Fruit fly (Drosophila melanogaster) whole organism, embryonic: ENCODE measurements around the gene CG34398.

ENCODE experiments used
- Adf1 ChIP-seq: fragments of 200-800 bp; sonication (Bioruptor generic); IDR thresholded peaks from 2 replicates; pipeline ENCODE4 v1.3.6; 2022; ENCODE audit warnings: missing biosample characterization, missing genetic modification characterization
- Bdp1 ChIP-seq: fragments of 200-800 bp; sonication (Bioruptor generic); optimal IDR thresholded peaks from 3 replicates; lab custom pipeline; 2016; ENCODE audit warnings: missing biosample characterization, missing genetic modification characterization
- Bteb2 ChIP-seq: fragments of 200-800 bp; sonication (Bioruptor generic); optimal IDR thresholded peaks from 2 replicates; lab custom pipeline; 2016; ENCODE audit warnings: missing biosample characterization, missing genetic modification characterization
- CG12391 ChIP-seq: fragments of 200-800 bp; sonication (Bioruptor generic); optimal IDR thresholded peaks from 3 replicates; lab custom pipeline; 2018; ENCODE audit warnings: missing biosample characterization, mild to moderate bottlenecking, missing genetic modification characterization, moderate library complexity
- CG15011 ChIP-seq: fragments of 200-800 bp; sonication (Bioruptor generic); optimal IDR thresholded peaks from 3 replicates; lab custom pipeline; 2018; ENCODE audit warnings: missing biosample characterization, mild to moderate bottlenecking, missing genetic modification characterization
- CG15269 ChIP-seq: fragments of 200-800 bp; sonication (Bioruptor generic); optimal IDR thresholded peaks from 2 replicates; lab custom pipeline; 2018; ENCODE audit warnings: missing biosample characterization, mild to moderate bottlenecking, missing genetic modification characterization, moderate library complexity
- CG15601 ChIP-seq: fragments of 200-800 bp; sonication (Bioruptor generic); optimal IDR thresholded peaks from 3 replicates; lab custom pipeline; 2019; ENCODE audit warnings: missing biosample characterization, mild to moderate bottlenecking, missing genetic modification characterization, moderate library complexity
- CG2129 ChIP-seq: fragments of 200-800 bp; sonication (Bioruptor generic); IDR thresholded peaks from 2 replicates; pipeline ENCODE4 v1.3.6; 2022; ENCODE audit warnings: missing biosample characterization, missing genetic modification characterization; ENCODE audit not compliant: partially characterized antibody
- CG2199 ChIP-seq: fragments of 200-800 bp; sonication (Bioruptor generic); IDR thresholded peaks from 3 replicates; pipeline ENCODE4 v1.3.6; 2022; ENCODE audit warnings: missing biosample characterization, missing genetic modification characterization
- CG32767 ChIP-seq: fragments of 200-800 bp; sonication (Bioruptor generic); IDR thresholded peaks from 2 replicates; pipeline ENCODE4 v1.3.6; 2022; ENCODE audit warnings: missing biosample characterization, missing genetic modification characterization
- CG4854 ChIP-seq: fragments of 200-800 bp; sonication (Bioruptor generic); optimal IDR thresholded peaks from 2 replicates; lab custom pipeline; 2016; ENCODE audit warnings: missing biosample characterization, missing genetic modification characterization, inconsistent platforms
- CG6689 ChIP-seq: fragments of 200-800 bp; sonication (Bioruptor generic); IDR thresholded peaks from 2 replicates; pipeline ENCODE4 v1.3.6; 2022; ENCODE audit warnings: missing biosample characterization, missing genetic modification characterization
- Dbx ChIP-seq: fragments of 200-800 bp; sonication (Bioruptor generic); IDR thresholded peaks from 3 replicates; pipeline ENCODE4 v1.3.6; 2022; ENCODE audit warnings: missing biosample characterization, missing genetic modification characterization
- Dfd ChIP-seq, 2 experiments: fragments of >200 bp; optimal IDR thresholded peaks; 2 replicates each; lab custom pipeline; 2017; ENCODE audit warnings: missing biosample characterization in 2 of 2, missing genetic modification characterization in 2 of 2
- Doc3 ChIP-seq: fragments of 200-800 bp; sonication (Bioruptor generic); IDR thresholded peaks from 3 replicates; pipeline ENCODE4 v1.3.6; 2022; ENCODE audit warnings: missing biosample characterization, missing genetic modification characterization; ENCODE audit not compliant: partially characterized antibody
- E2f2 ChIP-seq: fragments of 200-800 bp; sonication (Bioruptor generic); IDR thresholded peaks from 2 replicates; pipeline ENCODE4 v1.3.6; 2022; ENCODE audit warnings: missing biosample characterization, missing genetic modification characterization
- Ets65A ChIP-seq: fragments of 200-800 bp; sonication (Bioruptor generic); peaks from one replicate; lab custom pipeline; 2016; ENCODE audit warnings: missing biosample characterization, missing genetic modification characterization
- Fer1 ChIP-seq: fragments of 200-800 bp; sonication (Bioruptor generic); optimal IDR thresholded peaks from 2 replicates; lab custom pipeline; 2017; ENCODE audit warnings: missing biosample characterization, mild to moderate bottlenecking, missing genetic modification characterization
- HLH4C ChIP-seq: fragments of 200-800 bp; sonication (Bioruptor generic); IDR thresholded peaks from 3 replicates; pipeline ENCODE4 v1.3.6; 2022; ENCODE audit warnings: missing biosample characterization, missing genetic modification characterization; ENCODE audit not compliant: partially characterized antibody
- HmgD ChIP-seq: fragments of 200-800 bp; sonication (Bioruptor generic); optimal IDR thresholded peaks from 3 replicates; lab custom pipeline; 2016; ENCODE audit warnings: missing biosample characterization, missing genetic modification characterization
- Hr78 ChIP-seq, 2 experiments: fragments of 200-800 bp in 1 of 2; fragments of >200 bp in 1 of 2; sonication (Bioruptor generic) in 1 of 2; optimal IDR thresholded peaks; 2 replicates each; lab custom pipeline; 2017 to 2019; ENCODE audit warnings: missing biosample characterization in 2 of 2, missing genetic modification characterization in 2 of 2, mild to moderate bottlenecking in 1 of 2, moderate library complexity in 1 of 2
- Lpt ChIP-seq: fragments of >200 bp; optimal IDR thresholded peaks from 2 replicates; lab custom pipeline; 2018; ENCODE audit warnings: missing biosample characterization, missing genetic modification characterization
- Max ChIP-seq: fragments of 200-800 bp; sonication (Bioruptor generic); optimal IDR thresholded peaks from 2 replicates; lab custom pipeline; 2016; ENCODE audit warnings: missing biosample characterization, mild to moderate bottlenecking, missing genetic modification characterization
- Med ChIP-seq: fragments of 200-800 bp; sonication (Bioruptor generic); peaks from one replicate; lab custom pipeline; 2016; ENCODE audit warnings: missing biosample characterization, missing genetic modification characterization, mild to moderate bottlenecking, inconsistent platforms, moderate library complexity
- Nf-YA ChIP-seq: fragments of 200-800 bp; sonication (Bioruptor generic); IDR thresholded peaks from 2 replicates; pipeline ENCODE4 v1.3.6; 2022; ENCODE audit warnings: missing biosample characterization, missing genetic modification characterization
- Optix ChIP-seq: fragments of 200-800 bp; sonication (Bioruptor generic); IDR thresholded peaks from 3 replicates; pipeline ENCODE4 v1.3.6; 2022; ENCODE audit warnings: missing biosample characterization, missing genetic modification characterization
- TFAM ChIP-seq: fragments of 200-800 bp; sonication (Bioruptor generic); optimal IDR thresholded peaks from 2 replicates; lab custom pipeline; 2017; ENCODE audit warnings: missing biosample characterization, missing genetic modification characterization, inconsistent platforms
- abd-A ChIP-seq: fragments of 200-800 bp; sonication (Bioruptor generic); optimal IDR thresholded peaks from 3 replicates; lab custom pipeline; 2019; ENCODE audit warnings: missing biosample characterization, mild to moderate bottlenecking, missing genetic modification characterization, moderate library complexity
- dysf ChIP-seq: fragments of 200-800 bp; sonication (Bioruptor generic); IDR thresholded peaks from 3 replicates; pipeline ENCODE4 v1.3.6; 2022; ENCODE audit warnings: missing biosample characterization, missing genetic modification characterization
- fd64A ChIP-seq: fragments of 200-800 bp; sonication (Bioruptor generic); optimal IDR thresholded peaks from 3 replicates; lab custom pipeline; 2018; ENCODE audit warnings: missing biosample characterization, mild to moderate bottlenecking, missing genetic modification characterization
- fd96Cb ChIP-seq: fragments of 200-800 bp; sonication (Bioruptor generic); optimal IDR thresholded peaks from 2 replicates; lab custom pipeline; 2018; ENCODE audit warnings: missing biosample characterization, mild to moderate bottlenecking, missing genetic modification characterization, moderate library complexity
- gfzf ChIP-seq: fragments of 200-800 bp; sonication (Bioruptor generic); optimal IDR thresholded peaks from 2 replicates; lab custom pipeline; 2016; ENCODE audit warnings: missing biosample characterization, mild to moderate bottlenecking, missing genetic modification characterization, moderate library complexity
- gt ChIP-seq: fragments of 200-800 bp; sonication (Bioruptor generic); IDR thresholded peaks from 2 replicates; pipeline ENCODE4 v1.3.6; 2022; ENCODE audit warnings: missing biosample characterization, missing genetic modification characterization
- hb ChIP-seq: fragments of 200-800 bp; sonication (Bioruptor generic); IDR thresholded peaks from 3 replicates; pipeline ENCODE4 v1.3.6; 2022; ENCODE audit warnings: missing biosample characterization, missing genetic modification characterization; ENCODE audit not compliant: partially characterized antibody
- hkb ChIP-seq, 2 experiments: fragments of 200-800 bp in 1 of 2; fragments of >200 bp in 1 of 2; sonication (Bioruptor generic) in 1 of 2; IDR thresholded peaks in 1 of 2; optimal IDR thresholded peaks in 1 of 2; 2 replicates each; pipeline versions ENCODE4 v1.3.6 to Lab custom; 2017 to 2022; ENCODE audit warnings: missing biosample characterization in 1 of 2, missing genetic modification characterization in 1 of 2
- insv ChIP-seq, 2 experiments: fragments of 200-800 bp; sonication (Bioruptor generic); optimal IDR thresholded peaks; 3 replicates each; lab custom pipeline; 2016 to 2018; ENCODE audit warnings: missing biosample characterization in 2 of 2, missing genetic modification characterization in 2 of 2
- knrl ChIP-seq: fragments of 200-800 bp; sonication (Bioruptor generic); IDR thresholded peaks from 3 replicates; pipeline ENCODE4 v1.3.6; 2022; ENCODE audit warnings: missing biosample characterization, missing genetic modification characterization; ENCODE audit not compliant: partially characterized antibody
- odd ChIP-seq: fragments of 200-800 bp; sonication (Bioruptor generic); optimal IDR thresholded peaks from 2 replicates; lab custom pipeline; 2017; ENCODE audit warnings: missing biosample characterization, mild to moderate bottlenecking, missing genetic modification characterization
- pb ChIP-seq: fragments of 200-800 bp; sonication (Bioruptor generic); optimal IDR thresholded peaks from 3 replicates; lab custom pipeline; 2016; ENCODE audit warnings: missing biosample characterization, missing genetic modification characterization
- pzg ChIP-seq: fragments of 200-800 bp; sonication (Bioruptor generic); optimal IDR thresholded peaks from 3 replicates; lab custom pipeline; 2018; ENCODE audit warnings: missing biosample characterization, mild to moderate bottlenecking, missing genetic modification characterization, moderate library complexity
- salm ChIP-seq: fragments of 200-800 bp; sonication (Bioruptor generic); optimal IDR thresholded peaks from 2 replicates; lab custom pipeline; 2018; ENCODE audit warnings: missing biosample characterization, mild to moderate bottlenecking, missing genetic modification characterization
- sens ChIP-seq: fragments of 200-800 bp; sonication (Bioruptor generic); peaks from one replicate; lab custom pipeline; 2016; ENCODE audit warnings: missing biosample characterization, missing genetic modification characterization
- sug ChIP-seq: fragments of 200-800 bp; optimal IDR thresholded peaks from 2 replicates; lab custom pipeline; 2019; ENCODE audit warnings: missing biosample characterization, mild to moderate bottlenecking, missing genetic modification characterization, moderate library complexity
- tna ChIP-seq: fragments of 200-800 bp; sonication (Bioruptor generic); IDR thresholded peaks from 2 replicates; pipeline ENCODE4 v1.3.6; 2022; ENCODE audit warnings: missing biosample characterization, missing genetic modification characterization; ENCODE audit not compliant: partially characterized antibody

CG34398 gene

dm6 chr2L:8974506-8974905 is 75.9 kb downstream of the CG34398 start:
- peak; percentile 2 for TF ChIP-seq sug
- TF ChIP-seq CG2199 (GFP tag; lab: Robert Waterston, UW): peak; percentile 93
- no peak for TF ChIP-seq Bdp1 (GFP tag; lab: Kevin White, UChicago)
- peak; percentile 5 for TF ChIP-seq CG15601 (tag; lab: Kevin White, UChicago)

- peak; percentile 76 for TF ChIP-seq Ets65A (GFP tag; lab: Kevin White, UChicago)
- peak in 1 of 2 experiments; percentile 8 for TF ChIP-seq Hr78 (GFP tag; optimal IDR thresholded peaks at IDR 0.05; lab: Kevin White, UChicago)
- peak; percentile 7 for TF ChIP-seq Med
- no peak for TF ChIP-seq hb (GFP tag; lab: Robert Waterston, UW)
- peak; percentile 5; the same call in 1 of the 3 replicates for TF ChIP-seq dysf (GFP tag; lab: Robert Waterston, UW)
- no peak for TF ChIP-seq CG4854 (GFP tag; lab: Kevin White, UChicago)
- no peak for TF ChIP-seq HLH4C (GFP tag; lab: Robert Waterston, UW)
- 0 out of 2 replicates have a peak, but pooled peaks have one; percentile 19 for TF ChIP-seq tna (GFP tag; lab: Robert Waterston, UW)
- no peak for TF ChIP-seq CG6689 (GFP tag; lab: Robert Waterston, UW)
- TF ChIP-seq, all 482 proteins: peak for 5
Observed at dm6 chr2L:8975328-8975727, 76.7 kb downstream of the CG34398 start, which contains the start of gene CG9541. Gene CG9541, minus strand, starts transcription at chr2L:8975428.

dm6 chr2L:8980359-8980758 is 81.8 kb downstream of the CG34398 start, which contains the start of gene CG18662:
Gene CG18662, plus strand, starts transcription at chr2L:8980659.
- TF ChIP-seq E2f2 (GFP tag; lab: Robert Waterston, UW): no peak
- no peak for TF ChIP-seq abd-A (tag; lab: Kevin White, UChicago)
- TF ChIP-seq fd64A (GFP tag; lab: Kevin White, UChicago): no peak
- TF ChIP-seq TFAM: no peak
- no peak for TF ChIP-seq fd96Cb
- no peak for TF ChIP-seq pzg (GFP tag; lab: Kevin White, UChicago)
- TF ChIP-seq knrl (GFP tag; lab: Robert Waterston, UW): no peak
- TF ChIP-seq odd: no peak
- TF ChIP-seq Doc3 (GFP tag; lab: Robert Waterston, UW): no peak
- no peak for TF ChIP-seq gt (GFP tag; lab: Robert Waterston, UW)

dm6 chr2L:8982584-8983302 is 84.2 kb downstream of the CG34398 start:
- peak; percentile 34 for TF ChIP-seq Bteb2 (GFP tag; lab: Kevin White, UChicago)
- TF ChIP-seq CG15011 (GFP tag; lab: Kevin White, UChicago): peak; percentile 17
- TF ChIP-seq Optix (GFP tag; lab: Robert Waterston, UW): no peak
- TF ChIP-seq Dfd (GFP tag; optimal IDR thresholded peaks at IDR 0.05; lab: Kevin White, UChicago): no peak
- TF ChIP-seq Fer1 (GFP tag; lab: Kevin White, UChicago): peak; percentile 46
- TF ChIP-seq CG15269 (tag; lab: Kevin White, UChicago): peak; percentile 85
- peak; percentile 80 for TF ChIP-seq dysf (GFP tag; lab: Robert Waterston, UW)
- TF ChIP-seq Adf1 (GFP tag; lab: Robert Waterston, UW): no peak
- no peak for TF ChIP-seq insv (GFP tag; optimal IDR thresholded peaks at IDR 0.05; lab: Kevin White, UChicago)
- peak; percentile 14 for TF ChIP-seq Max (GFP tag; lab: Kevin White, UChicago)
- TF ChIP-seq Dbx: peak; percentile 31; the same call in 1 of the 3 replicates
- no peak for TF ChIP-seq HmgD
- TF ChIP-seq CG2129 (GFP tag; lab: Robert Waterston, UW): no peak
- TF ChIP-seq CG32767: 0 out of 2 replicates have a peak, but pooled peaks have one; percentile 27
- TF ChIP-seq Nf-YA: no peak
- TF ChIP-seq sens: peak; percentile 92
- TF ChIP-seq Lpt (GFP tag; lab: Kevin White, UChicago): no peak
- no peak for TF ChIP-seq gfzf (GFP tag; lab: Kevin White, UChicago)
- TF ChIP-seq pb (GFP tag; lab: Kevin White, UChicago): peak; percentile 27
- TF ChIP-seq hkb (optimal IDR thresholded peaks at IDR 0.05; lab: Kevin White, UChicago): no peak
- TF ChIP-seq hkb (GFP tag; IDR thresholded peaks at IDR 0.05; lab: Robert Waterston, UW): peak; percentile 73
- TF ChIP-seq salm (tag; lab: Kevin White, UChicago): peak; percentile 40
- TF ChIP-seq CG12391 (tag; lab: Kevin White, UChicago): peak; percentile 53
